Worm (Caenorhabditis elegans) whole organism, L2 larva: Measurements from ENCODE around the gene fbxa-144.
A peak's percentile ranks its signal among the peaks of the same experiment; 100 is the strongest.

Experiments used
- C34F6.9 ChIP-seq: fragments of 150-350 bp; optimal IDR thresholded peaks from 2 replicates; lab custom pipeline; 2014; ENCODE audit warnings: missing biosample characterization, missing genetic modification characterization
- R02D3.7 ChIP-seq: fragments of 150-350 bp; optimal IDR thresholded peaks from 2 replicates; lab custom pipeline; 2014; ENCODE audit warnings: missing biosample characterization, missing genetic modification characterization
- Y55F3AM.14 ChIP-seq: fragments of 200-800 bp; sonication (Bioruptor generic); optimal IDR thresholded peaks from 2 replicates; lab custom pipeline; 2018; ENCODE audit warnings: mild to moderate bottlenecking, missing genetic modification characterization, missing compliant biosample characterization
- ZK546.5 ChIP-seq: sonication (generic microtip); optimal IDR thresholded peaks from 2 replicates; lab custom pipeline; 2017; ENCODE audit warnings: missing biosample characterization, missing genetic modification characterization
- ama-1 ChIP-seq: fragments of 150-350 bp; optimal IDR thresholded peaks from 2 replicates; lab custom pipeline; 2018; ENCODE audit warnings: inconsistent platforms
- ceh-16 ChIP-seq: fragments of 150-350 bp; optimal IDR thresholded peaks from 2 replicates; lab custom pipeline; 2014; ENCODE audit warnings: missing biosample characterization, missing genetic modification characterization
- egl-27 ChIP-seq: sonication (generic microtip); optimal IDR thresholded peaks from 3 replicates; lab custom pipeline; 2017; ENCODE audit warnings: missing biosample characterization, missing genetic modification reagents, missing genetic modification characterization
- elt-1 ChIP-seq: fragments of 150-350 bp; optimal IDR thresholded peaks from 2 replicates; lab custom pipeline; 2014; ENCODE audit warnings: missing biosample characterization, missing genetic modification characterization
- elt-3 ChIP-seq: sonication (generic microtip); optimal IDR thresholded peaks from 2 replicates; lab custom pipeline; 2017; ENCODE audit warnings: missing biosample characterization, missing genetic modification characterization
- fos-1 ChIP-seq: fragments of 150-350 bp; optimal IDR thresholded peaks from 2 replicates; lab custom pipeline; 2014; ENCODE audit warnings: missing biosample characterization, missing genetic modification characterization
- lin-11 ChIP-seq: fragments of 150-350 bp; sonication (generic microtip); optimal IDR thresholded peaks from 2 replicates; lab custom pipeline; 2014; ENCODE audit warnings: missing biosample characterization, missing genetic modification characterization, inconsistent platforms, mixed read lengths
- lin-39 ChIP-seq: fragments of 150-350 bp; optimal IDR thresholded peaks from 2 replicates; lab custom pipeline; 2014; ENCODE audit warnings: missing biosample characterization, missing genetic modification reagents, missing genetic modification characterization
- lsy-2 ChIP-seq, 2 experiments: fragments of 150-350 bp in 1 of 2; sonication (generic microtip) in 1 of 2; optimal IDR thresholded peaks; 2 replicates each; lab custom pipeline; 2014 to 2017; ENCODE audit warnings: missing biosample characterization in 2 of 2, missing genetic modification characterization in 2 of 2
- mab-5 ChIP-seq: fragments of 150-350 bp; optimal IDR thresholded peaks from 2 replicates; lab custom pipeline; 2014; ENCODE audit warnings: missing biosample characterization, missing genetic modification characterization
- nhr-10 ChIP-seq: sonication (generic microtip); optimal IDR thresholded peaks from 2 replicates; lab custom pipeline; 2017; ENCODE audit warnings: missing biosample characterization, missing genetic modification characterization
- nhr-12 ChIP-seq: fragments of 150-350 bp; optimal IDR thresholded peaks from 2 replicates; lab custom pipeline; 2014; ENCODE audit warnings: missing biosample characterization, missing genetic modification characterization
- nhr-129 ChIP-seq: fragments of 150-350 bp; optimal IDR thresholded peaks from 2 replicates; lab custom pipeline; 2014; ENCODE audit warnings: missing biosample characterization, missing genetic modification characterization
- nhr-21 ChIP-seq: fragments of 150-350 bp; optimal IDR thresholded peaks from 2 replicates; lab custom pipeline; 2014; ENCODE audit warnings: missing biosample characterization, missing genetic modification characterization
- nhr-23 ChIP-seq: fragments of 150-350 bp; optimal IDR thresholded peaks from 2 replicates; lab custom pipeline; 2014; ENCODE audit warnings: missing biosample characterization, missing genetic modification reagents, missing genetic modification characterization
- nhr-25 ChIP-seq: fragments of 150-350 bp; sonication (generic microtip); optimal IDR thresholded peaks from 3 replicates; lab custom pipeline; 2014; ENCODE audit warnings: missing biosample characterization, missing genetic modification characterization
- nhr-6 ChIP-seq: fragments of 150-350 bp; optimal IDR thresholded peaks from 2 replicates; lab custom pipeline; 2014; ENCODE audit warnings: missing biosample characterization, missing genetic modification characterization
- nhr-77 ChIP-seq: fragments of 150-350 bp; optimal IDR thresholded peaks from 2 replicates; lab custom pipeline; 2014; ENCODE audit warnings: missing biosample characterization, missing genetic modification characterization
- peb-1 ChIP-seq: fragments of 150-350 bp; optimal IDR thresholded peaks from 2 replicates; lab custom pipeline; 2014; ENCODE audit warnings: missing biosample characterization, missing genetic modification characterization
- sem-4 ChIP-seq: fragments of 150-350 bp; optimal IDR thresholded peaks from 2 replicates; lab custom pipeline; 2014; ENCODE audit warnings: missing biosample characterization, missing genetic modification reagents, missing genetic modification characterization
- skn-1 ChIP-seq: sonication (generic microtip); optimal IDR thresholded peaks from 2 replicates; lab custom pipeline; 2017; ENCODE audit warnings: missing biosample characterization, missing genetic modification characterization
- sma-3 ChIP-seq: sonication (generic microtip); optimal IDR thresholded peaks from 2 replicates; lab custom pipeline; 2016; ENCODE audit warnings: missing genetic modification reagents, missing genetic modification characterization, missing compliant biosample characterization
- sma-9 ChIP-seq, 2 experiments: fragments of 150-350 bp in 1 of 2; sonication (generic microtip) in 1 of 2; optimal IDR thresholded peaks; 2 replicates each; lab custom pipeline; 2014 to 2016; ENCODE audit warnings: missing genetic modification characterization in 2 of 2, mild to moderate bottlenecking in 1 of 2, missing biosample characterization in 1 of 2, missing compliant biosample characterization in 1 of 2, missing genetic modification reagents in 1 of 2, moderate library complexity in 1 of 2
- snpc-4 ChIP-seq: fragments of 150-350 bp; optimal IDR thresholded peaks from 2 replicates; lab custom pipeline; 2014; ENCODE audit warnings: missing biosample characterization, missing genetic modification characterization
- unc-39 ChIP-seq: fragments of 150-350 bp; optimal IDR thresholded peaks from 2 replicates; lab custom pipeline; 2014; ENCODE audit warnings: missing biosample characterization, missing genetic modification characterization
- unc-55 ChIP-seq: fragments of 150-350 bp; sonication (generic microtip); optimal IDR thresholded peaks from 3 replicates; lab custom pipeline; 2014; ENCODE audit warnings: missing biosample characterization, missing genetic modification reagents, missing genetic modification characterization
- ztf-1 ChIP-seq: fragments of 200-800 bp; sonication (Bioruptor generic); conservative IDR thresholded peaks from 2 replicates; pipeline ENCODE4 v1.3.6; 2022; ENCODE audit warnings: missing genetic modification characterization, missing compliant biosample characterization
- ztf-4 ChIP-seq: fragments of 150-350 bp; optimal IDR thresholded peaks from 2 replicates; lab custom pipeline; 2014; ENCODE audit warnings: missing biosample characterization, missing genetic modification characterization

Gene fbxa-144

DNA sequence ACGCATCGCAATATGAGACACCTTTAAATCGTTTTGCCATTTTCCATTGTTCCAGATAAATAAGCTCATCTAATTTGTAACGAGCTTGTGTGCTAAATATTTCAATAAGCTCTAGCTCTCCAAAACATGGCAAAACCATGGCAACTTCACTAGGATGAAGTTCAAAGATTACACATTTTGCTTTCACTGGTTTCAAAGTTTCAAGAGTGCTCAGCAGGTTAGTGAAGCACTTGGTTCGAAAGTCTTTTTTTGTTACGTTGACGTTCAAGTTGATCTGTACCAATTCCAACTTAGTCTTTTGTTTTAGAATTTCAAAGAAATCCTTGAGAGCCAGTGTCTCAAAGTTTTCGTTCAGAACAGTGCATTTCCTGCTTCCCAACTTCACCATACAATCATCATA, 9.8 kb upstream of the fbxa-144 start, which contains the start of gene fbxa-18:
Gene fbxa-18 (plus strand): TSS at position 301 of the 400 bp plus-strand sequence.
- TF ChIP-seq nhr-6 (no peak), nhr-21 (no peak), ztf-4 (tag; lab: Kevin White, UChicago) (no peak), Y55F3AM.14 (GFP tag; lab: Kevin White, UChicago) (no peak), skn-1 (tag; lab: Kevin White, UChicago) (no peak), R02D3.7 (tag; lab: Kevin White, UChicago) (no peak), nhr-12 (tag; lab: Kevin White, UChicago) (no peak), sma-3 (no peak), sma-9 (GFP tag; optimal IDR thresholded peaks at IDR 0.05; lab: Kevin White, UChicago) (no peak), sma-9 (tag; optimal IDR thresholded peaks at IDR 0.05; lab: Kevin White, UChicago) (no peak), elt-1 (tag; lab: Kevin White, UChicago) (no peak)

DNA sequence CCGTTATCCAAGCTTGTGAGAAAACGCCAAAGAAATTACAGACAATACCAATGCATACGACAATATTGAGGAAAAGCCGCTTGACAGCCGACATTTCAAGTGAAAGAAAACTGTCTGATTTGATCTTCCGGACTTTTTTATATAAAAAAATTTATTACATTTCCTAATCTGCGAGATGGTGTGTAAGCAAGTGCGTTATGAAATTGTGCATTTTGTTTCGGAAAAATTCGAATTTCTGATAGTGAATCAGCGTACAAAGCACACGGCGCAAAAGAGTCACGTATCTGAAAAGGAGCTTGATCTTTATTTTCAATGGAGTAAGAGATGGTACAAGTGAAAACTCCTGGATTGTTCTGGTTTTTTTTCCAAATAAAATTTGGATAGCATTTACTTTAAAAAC, 8.5 kb upstream of the fbxa-144 start, which contains the start of gene clc-32:
Gene clc-32 (minus strand): TSS at position 101 of the 400 bp plus-strand sequence.
- no peak for TF ChIP-seq peb-1 (tag; lab: Kevin White, UChicago)
- TF ChIP-seq ZK546.5 (tag; lab: Kevin White, UChicago): no peak
- TF ChIP-seq snpc-4 (tag; lab: Kevin White, UChicago): no peak
- TF ChIP-seq ceh-16 (tag; lab: Kevin White, UChicago): no peak
- TF ChIP-seq sma-9 (GFP tag; optimal IDR thresholded peaks at IDR 0.05; lab: Kevin White, UChicago): no peak
- no peak for TF ChIP-seq sma-9 (tag; optimal IDR thresholded peaks at IDR 0.05; lab: Kevin White, UChicago)
- no peak for TF ChIP-seq nhr-129 (tag; lab: Kevin White, UChicago)
- TF ChIP-seq nhr-23 (tag; lab: Kevin White, UChicago): no peak
- no peak for TF ChIP-seq nhr-25 (tag; lab: Kevin White, UChicago)
- TF ChIP-seq Y55F3AM.14 (GFP tag; lab: Kevin White, UChicago): no peak
- no peak for TF ChIP-seq ama-1 (lab: Kevin White, UChicago)
- TF ChIP-seq unc-39 (tag; lab: Kevin White, UChicago): no peak
- no peak for TF ChIP-seq nhr-77
- TF ChIP-seq nhr-10 (tag; lab: Kevin White, UChicago): no peak
- no peak for TF ChIP-seq sem-4 (tag; lab: Kevin White, UChicago)
- TF ChIP-seq fos-1 (tag; lab: Kevin White, UChicago): no peak

DNA sequence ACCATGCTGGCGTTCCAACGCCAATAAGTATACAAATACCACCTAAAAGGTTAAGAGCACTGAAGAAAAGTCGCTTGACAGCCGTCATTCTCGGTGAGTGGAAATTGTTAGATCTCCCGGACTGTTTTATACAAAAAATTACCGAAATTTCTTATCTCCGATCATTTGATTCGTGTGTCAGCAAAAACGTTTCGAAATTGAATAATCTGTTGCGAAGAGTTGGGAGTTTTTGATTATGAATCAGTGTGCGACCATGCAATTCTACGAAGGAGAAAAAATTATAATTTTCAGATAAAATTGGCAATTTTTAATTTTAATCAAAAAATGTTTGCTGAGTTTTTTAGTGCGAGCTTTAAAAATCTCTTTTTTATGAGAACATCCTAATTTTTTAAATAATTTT, 6.9 kb upstream of the fbxa-144 start, which contains the start of gene clc-11:
Gene clc-11 (minus strand): TSS at position 101 of the 400 bp plus-strand sequence.
- TF ChIP-seq fos-1 (tag; lab: Kevin White, UChicago) (peak; percentile 31), ztf-1 (GFP tag; lab: Robert Waterston, UW) (no peak)

DNA sequence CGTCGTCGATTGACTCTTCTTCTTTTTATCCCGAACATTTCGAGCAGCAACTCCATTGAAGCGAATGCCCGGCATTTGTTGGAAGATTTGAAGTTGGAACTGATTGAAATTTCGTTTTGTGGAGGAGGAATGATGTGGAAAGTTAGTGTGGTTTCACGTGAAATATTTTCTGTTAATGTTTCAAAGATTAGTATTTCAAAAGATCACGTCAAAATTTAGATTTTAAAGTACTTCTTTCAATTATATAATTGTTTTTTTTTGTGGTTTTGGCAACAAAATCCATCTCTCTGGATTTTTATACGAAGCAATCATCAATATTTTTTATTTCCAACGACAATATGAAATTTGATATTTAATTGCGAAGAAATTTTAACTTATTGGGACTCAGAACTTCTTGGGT, 4.4 kb upstream of the fbxa-144 start, which contains the start of gene F44G3.7:
Gene F44G3.7 (minus strand): TSS at position 101 of the 400 bp plus-strand sequence.
- TF ChIP-seq nhr-23 (tag; lab: Kevin White, UChicago) (no peak), lin-39 (tag; lab: Kevin White, UChicago) (no peak), ceh-16 (tag; lab: Kevin White, UChicago) (no peak), egl-27 (tag; lab: Kevin White, UChicago) (no peak), peb-1 (tag; lab: Kevin White, UChicago) (no peak), nhr-6 (no peak), mab-5 (tag; lab: Kevin White, UChicago) (no peak), lin-11 (no peak), sem-4 (tag; lab: Kevin White, UChicago) (no peak), ztf-4 (tag; lab: Kevin White, UChicago) (no peak), nhr-10 (tag; lab: Kevin White, UChicago) (no peak), elt-3 (no peak), ZK546.5 (tag; lab: Kevin White, UChicago) (no peak), lsy-2 (tag; optimal IDR thresholded peaks at IDR 0.05; lab: Kevin White, UChicago) (no peak), sma-9 (GFP tag; optimal IDR thresholded peaks at IDR 0.05; lab: Kevin White, UChicago) (no peak), sma-9 (tag; optimal IDR thresholded peaks at IDR 0.05; lab: Kevin White, UChicago) (no peak), nhr-129 (tag; lab: Kevin White, UChicago) (no peak), unc-55 (no peak), C34F6.9 (no peak)
- TF ChIP-seq, all 48 proteins: peak for 0

DNA sequence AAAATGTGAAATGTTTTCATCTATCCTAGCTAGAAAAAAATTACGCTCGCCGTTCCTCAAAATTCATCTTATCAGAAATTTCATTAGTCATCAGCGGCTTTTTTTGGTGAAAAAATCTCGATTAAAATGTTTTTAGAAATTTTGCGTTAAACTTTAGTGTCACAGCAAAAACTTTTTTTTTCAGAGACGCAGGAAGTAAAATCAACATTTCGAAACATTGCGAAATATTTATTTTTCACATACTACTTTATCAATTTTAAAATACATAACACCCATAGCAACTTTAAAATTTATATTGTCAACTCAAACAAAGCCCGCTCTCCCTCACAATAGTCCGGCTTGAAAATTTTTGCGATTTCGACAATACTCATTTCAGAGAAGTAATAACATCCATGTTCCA, 390 bp downstream of the fbxa-144 start:
- peak; percentile 38 for TF ChIP-seq nhr-129 (tag; lab: Kevin White, UChicago)
- no peak for TF ChIP-seq sma-9 (GFP tag; optimal IDR thresholded peaks at IDR 0.05; lab: Kevin White, UChicago)
- no peak for TF ChIP-seq sma-9 (tag; optimal IDR thresholded peaks at IDR 0.05; lab: Kevin White, UChicago)
